Fruit fly (Drosophila melanogaster) whole organism, pupa: ENCODE results near the gene CG9391.
A peak's percentile ranks its signal among the peaks of the same experiment; 100 is the strongest.

Experiments
- CG10348 ChIP-seq: fragments of 200-800 bp; sonication (Bioruptor generic); IDR thresholded peaks from 2 replicates; pipeline ENCODE4 v1.3.6; 2022; ENCODE audit warnings: missing biosample characterization, missing genetic modification characterization
- CG12605 ChIP-seq: fragments of 200-800 bp; sonication (Bioruptor generic); IDR thresholded peaks from 2 replicates; pipeline ENCODE4 v1.3.6; 2022; ENCODE audit warnings: missing biosample characterization, missing genetic modification characterization
- CG13204 ChIP-seq: fragments of 200-800 bp; sonication (Bioruptor generic); optimal IDR thresholded peaks from 2 replicates; lab custom pipeline; 2018; ENCODE audit warnings: missing biosample characterization, mild to moderate bottlenecking, missing genetic modification characterization, moderate library complexity
- CG14655 ChIP-seq: fragments of 200-800 bp; sonication (Bioruptor generic); optimal IDR thresholded peaks from 3 replicates; lab custom pipeline; 2017; ENCODE audit warnings: mild to moderate bottlenecking, missing biosample characterization, missing genetic modification reagents, missing genetic modification characterization
- CG15710 ChIP-seq: fragments of 200-800 bp; sonication (Bioruptor generic); optimal IDR thresholded peaks from 2 replicates; lab custom pipeline; 2018; ENCODE audit warnings: missing biosample characterization, mild to moderate bottlenecking, missing genetic modification characterization, moderate library complexity
- CG17806 ChIP-seq: fragments of 200-800 bp; sonication (Bioruptor generic); optimal IDR thresholded peaks from 2 replicates; lab custom pipeline; 2018; ENCODE audit warnings: missing biosample characterization, mild to moderate bottlenecking, missing genetic modification characterization, moderate library complexity
- CG32121 ChIP-seq: fragments of 200-800 bp; sonication (Bioruptor generic); IDR thresholded peaks from 2 replicates; pipeline ENCODE4 v1.3.6; 2022; ENCODE audit warnings: missing biosample characterization, missing genetic modification characterization
- CG34367 ChIP-seq: fragments of 200-800 bp; sonication (Bioruptor generic); optimal IDR thresholded peaks from 2 replicates; lab custom pipeline; 2018; ENCODE audit warnings: missing biosample characterization, mild to moderate bottlenecking, missing genetic modification characterization
- CG4496 ChIP-seq: fragments of 200-800 bp; sonication (Bioruptor generic); IDR thresholded peaks from 3 replicates; pipeline ENCODE4 v1.3.6; 2022; ENCODE audit warnings: missing biosample characterization, missing genetic modification characterization
- CG8159 ChIP-seq: fragments of 200-800 bp; sonication (Bioruptor generic); optimal IDR thresholded peaks from 3 replicates; lab custom pipeline; 2018; ENCODE audit warnings: missing biosample characterization, mild to moderate bottlenecking, missing genetic modification characterization, moderate library complexity
- CG8301 ChIP-seq: fragments of 200-800 bp; sonication (Bioruptor generic); optimal IDR thresholded peaks from 2 replicates; lab custom pipeline; 2018; ENCODE audit warnings: missing biosample characterization, mild to moderate bottlenecking, missing genetic modification characterization
- CG9948 ChIP-seq: fragments of 200-800 bp; sonication (Bioruptor generic); optimal IDR thresholded peaks from 2 replicates; lab custom pipeline; 2018; ENCODE audit warnings: missing biosample characterization, mild to moderate bottlenecking, missing genetic modification characterization, moderate library complexity
- D1 ChIP-seq: fragments of 200-800 bp; sonication (Bioruptor generic); optimal IDR thresholded peaks from 2 replicates; lab custom pipeline; 2018; ENCODE audit warnings: missing biosample characterization, mild to moderate bottlenecking, missing genetic modification characterization, moderate library complexity
- EcR ChIP-seq: fragments of 200-800 bp; sonication (Bioruptor generic); optimal IDR thresholded peaks from 3 replicates; lab custom pipeline; 2019; ENCODE audit warnings: missing biosample characterization, missing genetic modification characterization, mild to moderate bottlenecking, moderate library complexity, missing genetic modification reagents
- Ets98B ChIP-seq: fragments of 200-800 bp; sonication (Bioruptor generic); IDR thresholded peaks from 2 replicates; pipeline ENCODE4 v1.3.6; 2022; ENCODE audit warnings: missing biosample characterization, missing genetic modification characterization
- Pif1A ChIP-seq: fragments of 200-800 bp; sonication (Bioruptor generic); optimal IDR thresholded peaks from 3 replicates; lab custom pipeline; 2016; ENCODE audit warnings: missing biosample characterization, missing genetic modification characterization
- Pif1B ChIP-seq: fragments of 200-800 bp; sonication (Bioruptor generic); optimal IDR thresholded peaks from 3 replicates; lab custom pipeline; 2016; ENCODE audit warnings: missing biosample characterization, missing genetic modification characterization
- Snoo ChIP-seq: fragments of 200-800 bp; sonication (Bioruptor generic); optimal IDR thresholded peaks from 3 replicates; lab custom pipeline; 2017; ENCODE audit warnings: missing biosample characterization, mild to moderate bottlenecking, missing genetic modification characterization, inconsistent platforms
- fd96Ca ChIP-seq: fragments of 200-800 bp; sonication (Bioruptor generic); IDR thresholded peaks from 3 replicates; pipeline ENCODE4 v1.3.6; 2022; ENCODE audit warnings: missing biosample characterization, missing genetic modification characterization
- gl ChIP-seq: fragments of 200-800 bp; sonication (Bioruptor generic); optimal IDR thresholded peaks from 2 replicates; lab custom pipeline; 2018; ENCODE audit warnings: missing biosample characterization, mild to moderate bottlenecking, missing genetic modification characterization
- rn ChIP-seq: fragments of 200-800 bp; sonication (Bioruptor generic); IDR thresholded peaks from 2 replicates; pipeline ENCODE4 v1.3.6; 2022; ENCODE audit warnings: missing biosample characterization, missing genetic modification characterization

Gene CG9391

DNA sequence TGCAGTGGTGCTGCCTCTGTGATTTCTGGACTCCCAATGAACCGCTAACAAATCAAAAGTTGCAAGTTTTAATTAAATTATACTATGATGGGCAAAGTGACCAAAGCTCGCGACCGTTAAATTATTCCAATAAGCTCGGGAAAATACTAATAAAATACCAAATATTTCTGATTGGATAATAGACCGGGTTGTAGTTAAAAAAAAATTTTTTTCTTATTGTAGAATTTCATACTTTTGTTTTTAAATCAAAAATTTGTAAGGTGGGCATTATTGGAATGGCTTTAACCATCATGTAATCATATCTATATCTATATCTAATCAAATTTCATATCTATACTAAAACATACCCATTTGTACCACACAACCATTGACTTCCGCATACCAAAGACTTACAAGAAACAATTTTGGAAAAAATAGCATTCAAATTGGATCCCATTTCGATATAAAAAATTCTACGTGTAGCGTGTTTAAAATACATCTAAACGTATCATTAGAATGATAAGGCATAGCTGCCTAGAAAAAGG lies at the start of gene CG9391:
Gene CG9391, minus strand, starts transcription at position 474 of the 524 bp plus-strand sequence.
- TF ChIP-seq fd96Ca (GFP tag; lab: Robert Waterston, UW) (no peak), CG32121 (no peak), CG34367 (tag; lab: Kevin White, UChicago) (no peak), CG15710 (no peak), CG9948 (tag; lab: Kevin White, UChicago) (no peak), Pif1A (no peak), CG14655 (GFP tag; lab: Kevin White, UChicago) (no peak), rn (GFP tag; lab: Robert Waterston, UW) (no peak), D1 (tag; lab: Kevin White, UChicago) (no peak), CG12605 (GFP tag; lab: Robert Waterston, UW) (no peak), Snoo (no peak), Ets98B (GFP tag; lab: Robert Waterston, UW) (no peak)

DNA sequence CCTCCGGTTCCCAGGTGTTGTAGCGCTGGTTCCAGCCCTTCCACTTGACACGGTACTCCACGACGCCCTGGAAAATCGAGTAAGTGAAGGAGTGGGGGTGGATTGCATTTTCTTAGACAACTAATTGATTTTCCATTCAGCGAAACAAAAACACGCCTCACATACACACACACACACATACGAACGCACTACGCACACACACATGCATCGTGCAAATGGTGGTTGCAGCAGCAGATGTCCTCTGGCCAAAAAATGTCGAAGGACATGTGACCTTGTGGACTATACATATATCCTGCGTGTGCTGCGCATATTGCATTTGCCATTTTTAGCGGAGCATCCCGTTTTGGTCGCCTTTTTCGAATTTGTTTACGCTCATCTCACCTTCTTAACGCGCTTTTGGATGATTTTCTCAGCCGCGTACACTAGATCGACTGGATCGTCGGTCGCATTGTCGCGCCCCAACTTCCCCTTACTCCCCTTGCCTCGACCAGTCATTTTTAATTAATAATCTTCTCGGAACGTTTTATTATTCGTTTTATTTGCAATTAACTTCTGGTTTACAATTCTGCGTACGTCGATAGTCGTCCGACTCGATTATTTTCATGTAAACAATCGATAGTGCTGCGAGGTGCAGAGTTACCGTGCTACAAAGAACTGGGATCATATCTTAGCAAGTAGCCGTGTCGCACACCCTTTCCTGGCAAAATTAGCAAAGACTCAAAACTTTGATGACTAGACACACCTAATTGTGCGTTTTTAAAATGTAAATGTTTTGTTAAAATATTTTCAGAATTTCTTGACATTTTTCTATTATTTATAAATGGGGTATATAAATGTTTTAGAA lies 49.5 kb upstream of the CG9391 start, which contains the start of gene Pc:
Gene Pc, minus strand, starts transcription at position 605 of the 844 bp plus-strand sequence.
- TF ChIP-seq CG8159 (peak; percentile 1), D1 (tag; lab: Kevin White, UChicago) (peak; percentile 66), EcR (no peak)

DNA sequence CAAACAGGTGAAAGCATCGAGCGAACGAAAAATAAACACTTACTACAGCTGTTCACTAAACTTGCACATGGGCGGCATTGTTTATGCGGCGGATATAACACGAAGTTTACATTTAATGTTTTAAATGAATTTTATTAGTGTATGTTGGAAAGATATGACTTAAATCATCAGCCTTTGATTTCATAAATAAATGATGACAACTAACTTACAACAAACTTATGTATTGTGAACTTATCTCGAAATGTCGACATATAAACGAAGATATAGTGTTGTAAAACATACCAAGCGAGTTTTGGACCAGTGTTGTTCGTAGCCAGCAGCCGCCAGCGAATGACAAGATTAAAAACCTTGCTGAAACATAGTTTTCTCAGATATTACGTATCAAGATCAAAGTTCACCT lies 36.3 kb upstream of the CG9391 start, which contains the start of the genes CG11309 and CG7632:
Gene CG11309, minus strand, starts transcription at position 259 of the 400 bp plus-strand sequence.
Gene CG7632, plus strand, starts transcription at position 298 of the 400 bp plus-strand sequence.
- peak; percentile 100 for TF ChIP-seq CG15710
- peak; percentile 100 for TF ChIP-seq Pif1A
- TF ChIP-seq Snoo = peak; percentile 99
- peak; percentile 100 for TF ChIP-seq CG8159
- peak; percentile 99 for TF ChIP-seq CG14655 (GFP tag; lab: Kevin White, UChicago)
- TF ChIP-seq D1 (tag; lab: Kevin White, UChicago) = peak; percentile 99
- peak; percentile 100 for TF ChIP-seq CG12605 (GFP tag; lab: Robert Waterston, UW)
- TF ChIP-seq CG13204 (GFP tag; lab: Kevin White, UChicago) = peak; percentile 99
- peak; percentile 71; the same call in 1 of the 2 replicates for TF ChIP-seq CG10348 (GFP tag; lab: Robert Waterston, UW)
- TF ChIP-seq CG34367 (tag; lab: Kevin White, UChicago) = peak; percentile 100
- peak; percentile 99 for TF ChIP-seq CG4496 (GFP tag; lab: Robert Waterston, UW)
- peak; percentile 99 for TF ChIP-seq gl (tag; lab: Kevin White, UChicago)
- TF ChIP-seq fd96Ca (GFP tag; lab: Robert Waterston, UW) = peak; percentile 97
- TF ChIP-seq EcR = peak; percentile 87
- TF ChIP-seq rn (GFP tag; lab: Robert Waterston, UW) = peak; percentile 96
- TF ChIP-seq Ets98B (GFP tag; lab: Robert Waterston, UW) = peak; percentile 99
- TF ChIP-seq CG32121 = peak; percentile 99
- TF ChIP-seq CG17806 = peak; percentile 100
- peak; percentile 99 for TF ChIP-seq CG9948 (tag; lab: Kevin White, UChicago)
- TF ChIP-seq CG8301 (tag; lab: Kevin White, UChicago) = peak; percentile 99
- TF ChIP-seq Pif1B (GFP tag; lab: Kevin White, UChicago) = peak; percentile 99

DNA sequence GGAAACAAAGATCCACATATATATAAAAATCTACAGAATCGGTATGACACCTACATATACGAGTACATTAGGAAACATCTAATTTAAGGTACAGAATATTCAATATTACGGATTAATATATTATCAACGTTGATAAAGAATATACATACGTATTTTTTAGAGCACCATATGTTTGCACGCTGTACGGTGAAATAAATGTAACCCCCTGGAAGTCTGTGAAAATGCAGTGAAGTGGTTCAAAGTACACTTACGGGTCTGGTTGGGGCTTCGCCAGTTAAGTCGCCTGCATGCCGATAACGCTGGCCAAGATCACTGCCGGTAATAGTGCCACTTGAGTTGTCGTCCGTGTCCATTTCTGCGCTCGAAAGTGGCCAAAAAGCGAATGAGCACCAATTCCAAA lies 35.5 kb upstream of the CG9391 start:
- TF ChIP-seq CG8159 (no peak), Snoo (no peak), CG13204 (GFP tag; lab: Kevin White, UChicago) (no peak), CG15710 (no peak), CG9948 (tag; lab: Kevin White, UChicago) (no peak), CG14655 (GFP tag; lab: Kevin White, UChicago) (no peak), EcR (no peak), CG4496 (GFP tag; lab: Robert Waterston, UW) (no peak), CG10348 (GFP tag; lab: Robert Waterston, UW) (no peak), CG12605 (GFP tag; lab: Robert Waterston, UW) (no peak), CG8301 (tag; lab: Kevin White, UChicago) (no peak), CG32121 (no peak), CG17806 (no peak), Pif1A (no peak), Ets98B (GFP tag; lab: Robert Waterston, UW) (no peak), Pif1B (GFP tag; lab: Kevin White, UChicago) (no peak), rn (GFP tag; lab: Robert Waterston, UW) (no peak), D1 (tag; lab: Kevin White, UChicago) (no peak), fd96Ca (GFP tag; lab: Robert Waterston, UW) (no peak), gl (tag; lab: Kevin White, UChicago) (no peak)

DNA sequence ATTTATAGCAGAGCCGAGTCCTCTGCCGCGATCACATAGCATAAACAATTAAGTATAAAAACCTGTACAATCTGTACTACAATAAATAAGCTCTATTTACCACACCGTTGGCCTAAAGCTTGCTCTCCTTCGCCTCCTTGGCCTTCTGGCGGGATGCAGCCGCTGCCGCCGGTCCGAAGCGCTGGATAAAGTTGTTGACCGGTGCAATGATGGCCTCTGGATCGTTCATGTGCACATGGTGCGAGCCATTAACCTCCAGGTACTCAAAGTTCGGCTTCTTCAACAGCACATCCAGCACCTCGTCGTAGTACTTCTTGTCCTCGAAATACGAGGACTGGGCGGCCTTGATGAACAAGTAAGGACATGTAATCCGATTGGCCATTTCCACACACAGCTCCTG lies 34.4 kb upstream of the CG9391 start:
- no peak for TF ChIP-seq Ets98B (GFP tag; lab: Robert Waterston, UW)
- peak; percentile 96 for TF ChIP-seq EcR
- peak; percentile 9 for TF ChIP-seq CG13204 (GFP tag; lab: Kevin White, UChicago)
